Fruit fly (Drosophila melanogaster): ENCODE data around the gene Or23a.

The Or23a gene

dm6 chr2L:2655094-2655493 is 1.2 kb downstream of the Or23a start, which contains the start of gene Prosbeta4R2:
Gene Prosbeta4R2, plus strand, starts transcription at chr2L:2655394.
- TF ChIP-seq N (GFP tag; optimal IDR thresholded peaks at IDR 0.05) (no peak), pan (optimal IDR thresholded peaks at IDR 0.05) (no peak), Myc (optimal IDR thresholded peaks at IDR 0.05) (no peak), h (GFP tag; optimal IDR thresholded peaks at IDR 0.05) (no peak), br (GFP tag; optimal IDR thresholded peaks at IDR 0.05) (no peak), Abd-B (GFP tag; optimal IDR thresholded peaks at IDR 0.05) (no peak), dmrt93B (GFP tag; optimal IDR thresholded peaks at IDR 0.05) (no peak), GATAd (GFP tag; optimal IDR thresholded peaks at IDR 0.05) (no peak), dsf (GFP tag; optimal IDR thresholded peaks at IDR 0.05; ENCODE audit: borderline replicate concordance) (no peak), Hr83 (GFP tag; optimal IDR thresholded peaks at IDR 0.05; ENCODE audit: poor library complexity, severe bottlenecking) (no peak), Vsx2 (GFP tag; optimal IDR thresholded peaks at IDR 0.05; ENCODE audit: partially characterized antibody) (no peak), brk (GFP tag; optimal IDR thresholded peaks at IDR 0.05) (no peak), dl (GFP tag; optimal IDR thresholded peaks at IDR 0.05; ENCODE audit: insufficient read depth in 1 of 2, partially characterized antibody in 2 of 2) (no peak), Hnf4 (GFP tag; optimal IDR thresholded peaks at IDR 0.05) (no peak), woc (GFP tag; optimal IDR thresholded peaks at IDR 0.05) (no peak), fru (GFP tag; optimal IDR thresholded peaks at IDR 0.05) (no peak), CrebA (GFP tag; optimal IDR thresholded peaks at IDR 0.05; ENCODE audit: borderline replicate concordance) (no peak)

- TF ChIP-seq psq (GFP tag; optimal IDR thresholded peaks at IDR 0.05), result no peak
- no peak for TF ChIP-seq Hnf4 (GFP tag; optimal IDR thresholded peaks at IDR 0.05)
- no peak for TF ChIP-seq Mio (GFP tag; optimal IDR thresholded peaks at IDR 0.05)
These were observed 10.9 kb downstream of the Or23a start, which contains the start of gene Trf4 for dm6 chr2L:2664762-2665161. Gene Trf4, plus strand, starts transcription at chr2L:2665062.

DNA sequence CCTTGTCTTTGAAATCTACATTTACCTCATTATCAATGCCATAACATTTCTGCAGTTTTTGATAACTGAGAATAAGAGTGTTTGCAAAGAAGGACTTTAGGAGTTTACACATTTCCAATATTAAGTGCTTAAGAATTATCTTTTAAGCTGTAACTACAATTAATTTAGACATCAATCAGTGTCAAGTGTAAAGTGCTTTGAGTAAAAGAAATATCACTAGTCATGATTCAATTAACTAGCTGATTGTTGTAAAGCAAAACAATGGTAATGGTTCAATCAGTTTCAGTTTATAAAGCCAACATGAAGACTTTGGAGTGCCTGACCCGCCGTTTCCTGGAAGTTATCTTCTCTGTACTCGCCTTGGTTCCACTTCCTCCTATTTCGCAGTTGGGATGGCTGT is 15.7 kb downstream of the Or23a start, which contains the start of gene Gr23a:
Gr23a (plus strand) TSS at position 301 of the 400 bp plus-strand sequence.
- no peak for TF ChIP-seq dmrt93B (GFP tag; optimal IDR thresholded peaks at IDR 0.05)
- no peak for TF ChIP-seq br (GFP tag; optimal IDR thresholded peaks at IDR 0.05)
- TF ChIP-seq sv (GFP tag; optimal IDR thresholded peaks at IDR 0.05), result no peak
- no peak for TF ChIP-seq Jra (GFP tag; optimal IDR thresholded peaks at IDR 0.05)
- no peak for TF ChIP-seq lola (GFP tag; optimal IDR thresholded peaks at IDR 0.05)
- TF ChIP-seq usp (GFP tag; optimal IDR thresholded peaks at IDR 0.05), result no peak

DNA sequence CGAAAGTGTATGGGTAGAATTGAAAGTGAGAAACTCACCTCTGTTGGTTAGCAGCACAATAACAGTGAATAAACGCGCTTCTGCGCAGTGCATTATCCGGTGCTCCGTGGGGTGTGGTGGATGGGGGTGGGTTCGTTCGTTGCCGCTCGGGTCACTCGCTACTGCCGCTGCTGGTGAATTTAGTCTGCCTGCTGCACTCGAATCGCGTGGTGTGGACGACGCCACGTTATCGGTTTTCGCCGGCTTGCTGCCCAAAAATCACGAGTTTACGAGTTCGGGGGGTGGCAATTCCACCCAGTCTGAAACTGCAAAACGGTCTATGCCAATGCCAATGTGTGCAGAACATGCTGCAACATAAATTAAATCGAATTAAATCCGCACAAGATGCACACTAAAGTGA is 23.7 kb downstream of the Or23a start, which contains the start of gene Tmtc1:
Tmtc1 (plus strand) TSS at position 182 of the 400 bp plus-strand sequence.
- TF ChIP-seq Hr78 (GFP tag; optimal IDR thresholded peaks at IDR 0.05), result no peak
- TF ChIP-seq pan (optimal IDR thresholded peaks at IDR 0.05), result no peak
- TF ChIP-seq rgr (GFP tag; optimal IDR thresholded peaks at IDR 0.05), result no peak
- no peak for TF ChIP-seq foxo (GFP tag; optimal IDR thresholded peaks at IDR 0.05)
- TF ChIP-seq HLH106 (tag; optimal IDR thresholded peaks at IDR 0.05), result no peak
- TF ChIP-seq Dif (GFP tag; optimal IDR thresholded peaks at IDR 0.05; ENCODE audit: partially characterized antibody), result no peak
- TF ChIP-seq Sp1 (GFP tag; optimal IDR thresholded peaks at IDR 0.05), result no peak
- TF ChIP-seq dl (GFP tag; optimal IDR thresholded peaks at IDR 0.05; ENCODE audit: insufficient read depth in 1 of 2, partially characterized antibody in 2 of 2), result no peak
- no peak for TF ChIP-seq psq (GFP tag; optimal IDR thresholded peaks at IDR 0.05)
- no peak for TF ChIP-seq CrebA (GFP tag; optimal IDR thresholded peaks at IDR 0.05; ENCODE audit: borderline replicate concordance)
- no peak for TF ChIP-seq ey (GFP tag; optimal IDR thresholded peaks at IDR 0.05)
- no peak for TF ChIP-seq jim (GFP tag; optimal IDR thresholded peaks at IDR 0.05)

DNA sequence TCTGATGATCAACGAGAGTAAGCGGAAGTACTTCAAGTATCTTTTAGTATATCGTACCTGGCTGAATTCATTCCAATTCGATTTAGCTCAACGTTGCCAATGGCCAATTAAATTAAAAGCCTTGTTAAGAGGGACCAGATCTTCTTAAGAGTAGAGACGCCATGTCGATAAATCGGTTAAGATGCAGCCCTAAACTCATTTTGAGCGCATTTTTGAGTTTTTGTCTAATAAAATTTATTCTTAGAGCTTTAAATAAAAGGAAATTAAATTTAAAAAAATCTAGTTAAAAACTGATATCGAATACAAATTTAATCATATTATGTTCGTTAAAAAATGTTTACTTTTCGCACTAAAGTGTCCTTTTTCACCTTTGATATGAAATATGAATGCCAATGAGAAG is 42.5 kb downstream of the Or23a start, which contains the start of gene Trf5:
Trf5 (minus strand) TSS at position 101 of the 400 bp plus-strand sequence.
- no peak for TF ChIP-seq foxo (GFP tag; optimal IDR thresholded peaks at IDR 0.05)
- no peak for TF ChIP-seq lola (GFP tag; optimal IDR thresholded peaks at IDR 0.05)
- no peak for TF ChIP-seq CrebA (GFP tag; optimal IDR thresholded peaks at IDR 0.05; ENCODE audit: borderline replicate concordance)
- no peak for TF ChIP-seq br (GFP tag; optimal IDR thresholded peaks at IDR 0.05)
- no peak for TF ChIP-seq Hr78 (GFP tag; optimal IDR thresholded peaks at IDR 0.05)
- TF ChIP-seq Rel (GFP tag; optimal IDR thresholded peaks at IDR 0.05), result no peak
- TF ChIP-seq Rel (tag; optimal IDR thresholded peaks at IDR 0.05), result no peak
- TF ChIP-seq N (GFP tag; optimal IDR thresholded peaks at IDR 0.05), result no peak
- TF ChIP-seq Mio (GFP tag; optimal IDR thresholded peaks at IDR 0.05), result no peak
- TF ChIP-seq CG9705 (GFP tag; optimal IDR thresholded peaks at IDR 0.05), result no peak
- no peak for TF ChIP-seq fru (GFP tag; optimal IDR thresholded peaks at IDR 0.05)
- no peak for TF ChIP-seq dl (GFP tag; optimal IDR thresholded peaks at IDR 0.05; ENCODE audit: insufficient read depth in 1 of 2, partially characterized antibody in 2 of 2)
- TF ChIP-seq Sp1 (GFP tag; optimal IDR thresholded peaks at IDR 0.05), result no peak
- no peak for TF ChIP-seq Dif (GFP tag; optimal IDR thresholded peaks at IDR 0.05; ENCODE audit: partially characterized antibody)
- no peak for TF ChIP-seq OdsH (GFP tag; optimal IDR thresholded peaks at IDR 0.05)
- TF ChIP-seq Dfd (GFP tag; optimal IDR thresholded peaks at IDR 0.05), result no peak
- TF ChIP-seq sv (GFP tag; optimal IDR thresholded peaks at IDR 0.05), result no peak
- no peak for TF ChIP-seq Myc (optimal IDR thresholded peaks at IDR 0.05)
- TF ChIP-seq brk (GFP tag; optimal IDR thresholded peaks at IDR 0.05), result no peak
- no peak for TF ChIP-seq sage (GFP tag; optimal IDR thresholded peaks at IDR 0.05)
- no peak for TF ChIP-seq h (GFP tag; optimal IDR thresholded peaks at IDR 0.05)
